Worm (Caenorhabditis elegans) whole organism, L4/young adult: ENCODE results near the gene C27D9.1.

Experiments used
- dao-5 ChIP-seq: sonication (generic microtip); optimal IDR thresholded peaks from 2 replicates; lab custom pipeline; 2016; ENCODE audit warnings: missing genotype, missing genetic modification characterization, moderate library complexity, missing compliant biosample characterization
- him-1 ChIP-seq: sonication (generic microtip); optimal IDR thresholded peaks from 2 replicates; lab custom pipeline; 2016; ENCODE audit warnings: missing genotype, missing genetic modification reagents, missing genetic modification characterization, missing compliant biosample characterization

DNA sequence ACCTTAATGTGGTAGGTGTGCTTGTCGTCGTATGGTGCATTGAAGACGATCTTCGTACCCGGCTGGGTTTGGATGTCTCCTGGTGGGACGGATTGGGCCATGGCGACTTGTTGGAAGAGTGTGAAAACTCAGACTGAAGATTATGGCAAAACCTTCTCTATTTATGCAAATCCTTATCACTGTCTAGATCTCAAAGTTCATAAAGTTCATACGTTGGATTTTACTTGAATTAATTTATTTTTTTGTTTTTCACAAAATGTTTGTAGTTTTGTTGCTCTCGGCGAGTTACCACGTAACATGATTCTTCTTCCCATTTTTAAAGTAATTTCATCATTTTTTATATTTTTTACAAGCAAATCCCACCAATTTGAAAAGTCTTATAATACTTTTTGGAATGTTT lies 33.0 kb downstream of the C27D9.1 start, which contains the start of gene msp-3:
- TF ChIP-seq him-1 (tag; lab: Kevin White, UChicago) (no peak), dao-5 (tag; lab: Kevin White, UChicago) (no peak)
